Fruit fly (Drosophila melanogaster) whole organism, wandering third instar larva: ENCODE results near the gene Tpst.

Experiments used
- Abd-B ChIP-seq: fragments of >200 bp; optimal IDR thresholded peaks from 2 replicates; lab custom pipeline; 2017; ENCODE audit warnings: missing biosample characterization, missing genetic modification characterization
- CG9705 ChIP-seq: fragments of 200-800 bp; sonication (Bioruptor generic); optimal IDR thresholded peaks from 2 replicates; lab custom pipeline; 2018; ENCODE audit warnings: missing biosample characterization, mild to moderate bottlenecking, missing genetic modification characterization
- CrebA ChIP-seq: fragments of 200-800 bp; sonication (Bioruptor generic); optimal IDR thresholded peaks from 2 replicates; lab custom pipeline; 2016; ENCODE audit warnings: missing biosample characterization, mild to moderate bottlenecking, missing genetic modification characterization, borderline replicate concordance
- Dfd ChIP-seq: fragments of >200 bp; optimal IDR thresholded peaks from 2 replicates; lab custom pipeline; 2017; ENCODE audit warnings: missing biosample characterization, missing genetic modification characterization
- Dif ChIP-seq: fragments of 200-275, 200-300 bp; sonication (Bioruptor generic); optimal IDR thresholded peaks from 2 replicates; lab custom pipeline; 2018; ENCODE audit warnings: missing biosample characterization, missing genetic modification characterization; ENCODE audit not compliant: partially characterized antibody
- GATAd ChIP-seq: sonication (Bioruptor generic); optimal IDR thresholded peaks from 2 replicates; lab custom pipeline; 2016; ENCODE audit warnings: missing biosample characterization, missing genetic modification characterization
- HLH106 ChIP-seq: fragments of 200-800 bp; optimal IDR thresholded peaks from 3 replicates; lab custom pipeline; 2019; ENCODE audit warnings: missing biosample characterization, mild to moderate bottlenecking, missing genetic modification characterization, moderate library complexity
- Hnf4 ChIP-seq: fragments of 200-800 bp; sonication (Bioruptor generic); optimal IDR thresholded peaks from 2 replicates; lab custom pipeline; 2016; ENCODE audit warnings: missing biosample characterization, mild to moderate bottlenecking, missing genetic modification characterization
- Hr83 ChIP-seq: fragments of 200-300 bp; sonication (Bioruptor generic); optimal IDR thresholded peaks from 2 replicates; lab custom pipeline; 2016; ENCODE audit warnings: missing biosample characterization, mild to moderate bottlenecking, missing genetic modification characterization, moderate library complexity; ENCODE audit not compliant: poor library complexity, severe bottlenecking
- Jra ChIP-seq: sonication (Bioruptor generic); optimal IDR thresholded peaks from 2 replicates; lab custom pipeline; 2016; ENCODE audit warnings: missing biosample characterization, missing genetic modification characterization
- Mio ChIP-seq: sonication (Bioruptor generic); optimal IDR thresholded peaks from 2 replicates; lab custom pipeline; 2016; ENCODE audit warnings: missing biosample characterization, missing genetic modification characterization
- Myc ChIP-seq: fragments of >200 bp; optimal IDR thresholded peaks from 2 replicates; lab custom pipeline; 2017
- N ChIP-seq: fragments of >200 bp; optimal IDR thresholded peaks from 2 replicates; lab custom pipeline; 2018; ENCODE audit warnings: missing biosample characterization, missing external identifiers, missing genetic modification characterization
- Sp1 ChIP-seq: fragments of 200-800 bp; sonication (Bioruptor generic); optimal IDR thresholded peaks from 3 replicates; lab custom pipeline; 2019; ENCODE audit warnings: missing biosample characterization, mild to moderate bottlenecking, missing genetic modification characterization, moderate library complexity
- br ChIP-seq: fragments of 200-800 bp; sonication (Bioruptor generic); optimal IDR thresholded peaks from 2 replicates; lab custom pipeline; 2016; ENCODE audit warnings: missing biosample characterization, missing genetic modification characterization
- brk ChIP-seq: fragments of 200-800 bp; sonication (Bioruptor generic); optimal IDR thresholded peaks from 2 replicates; lab custom pipeline; 2016; ENCODE audit warnings: missing biosample characterization, mild to moderate bottlenecking, missing genetic modification characterization
- dl ChIP-seq, 2 experiments: fragments of 175-275, 200-275 bp in 1 of 2; fragments of 200-275 bp in 1 of 2; sonication (Bioruptor generic); optimal IDR thresholded peaks; lab custom pipeline; 2018; ENCODE audit warnings: mild to moderate bottlenecking in 2 of 2, missing biosample characterization in 2 of 2, missing genetic modification characterization in 2 of 2, moderate library complexity in 2 of 2; ENCODE audit not compliant: partially characterized antibody in 2 of 2, insufficient read depth in 1 of 2
- dmrt93B ChIP-seq: fragments of 200-800 bp; sonication (Bioruptor generic); optimal IDR thresholded peaks from 2 replicates; lab custom pipeline; 2018; ENCODE audit warnings: missing biosample characterization, mild to moderate bottlenecking, missing genetic modification characterization
- dsf ChIP-seq: sonication (Bioruptor generic); optimal IDR thresholded peaks from 2 replicates; lab custom pipeline; 2016; ENCODE audit warnings: missing biosample characterization, missing genetic modification characterization, borderline replicate concordance
- ey ChIP-seq: fragments of 200-800 bp; sonication (Bioruptor generic); optimal IDR thresholded peaks from 2 replicates; lab custom pipeline; 2016; ENCODE audit warnings: missing biosample characterization, missing genetic modification characterization
- foxo ChIP-seq, 2 experiments: fragments of 200-800 bp; sonication (Bioruptor generic); optimal IDR thresholded peaks; 2 replicates in 1 of 2; 3 replicates in 1 of 2; lab custom pipeline; 2016 to 2017; ENCODE audit warnings: missing biosample characterization in 2 of 2, missing genetic modification characterization in 2 of 2
- h ChIP-seq: fragments of 200-800 bp; sonication (Bioruptor generic); optimal IDR thresholded peaks from 3 replicates; lab custom pipeline; 2016; ENCODE audit warnings: missing biosample characterization, mild to moderate bottlenecking, missing genetic modification characterization
- jim ChIP-seq: fragments of 175-275, 200-325 bp; sonication (Bioruptor generic); optimal IDR thresholded peaks from 2 replicates; lab custom pipeline; 2016; ENCODE audit warnings: missing biosample characterization, mild to moderate bottlenecking, missing genetic modification characterization
- lola ChIP-seq: fragments of >200 bp; optimal IDR thresholded peaks from 2 replicates; lab custom pipeline; 2017; ENCODE audit warnings: missing biosample characterization, missing genetic modification characterization
- psq ChIP-seq: fragments of 200-800 bp; sonication (Bioruptor generic); optimal IDR thresholded peaks from 3 replicates; lab custom pipeline; 2017; ENCODE audit warnings: missing biosample characterization, mild to moderate bottlenecking, missing genetic modification characterization, moderate library complexity
- rgr ChIP-seq: fragments of 200-800 bp; sonication (Bioruptor generic); optimal IDR thresholded peaks from 3 replicates; lab custom pipeline; 2016; ENCODE audit warnings: missing biosample characterization, mild to moderate bottlenecking, missing genetic modification characterization
- sage ChIP-seq: fragments of 200-800 bp; sonication (Bioruptor generic); optimal IDR thresholded peaks from 2 replicates; lab custom pipeline; 2016; ENCODE audit warnings: missing biosample characterization, mild to moderate bottlenecking, missing genetic modification characterization
- sv ChIP-seq: fragments of 200-800 bp; sonication (Bioruptor generic); optimal IDR thresholded peaks from 3 replicates; lab custom pipeline; 2016; ENCODE audit warnings: missing biosample characterization, missing genetic modification characterization
- tai ChIP-seq: sonication (Bioruptor generic); optimal IDR thresholded peaks from 2 replicates; lab custom pipeline; 2016; ENCODE audit warnings: missing biosample characterization, missing genetic modification characterization
- woc ChIP-seq: sonication (Bioruptor generic); optimal IDR thresholded peaks from 2 replicates; lab custom pipeline; 2016; ENCODE audit warnings: missing biosample characterization, mild to moderate bottlenecking, missing genetic modification characterization

Tpst gene

dm6 chrX:13572382-13572781 lies 8.8 kb downstream of the Tpst start:
- no peak for TF ChIP-seq h (GFP tag; lab: Kevin White, UChicago)
- TF ChIP-seq ey (GFP tag; lab: Kevin White, UChicago): peak; percentile 29
- peak in 1 of 2 experiments; percentile 29 for TF ChIP-seq foxo (GFP tag; optimal IDR thresholded peaks at IDR 0.05; lab: Kevin White, UChicago)

dm6 chrX:13579322-13579721 lies 15.7 kb downstream of the Tpst start:
- no peak for TF ChIP-seq jim (GFP tag; lab: Kevin White, UChicago)
- no peak for TF ChIP-seq rgr (GFP tag; lab: Kevin White, UChicago)
- TF ChIP-seq Abd-B (GFP tag; lab: Kevin White, UChicago): no peak
- TF ChIP-seq N (GFP tag; lab: Kevin White, UChicago): no peak
- TF ChIP-seq GATAd (GFP tag; lab: Kevin White, UChicago): no peak
- TF ChIP-seq CrebA (GFP tag; lab: Kevin White, UChicago): no peak
- no peak for TF ChIP-seq woc (GFP tag; lab: Kevin White, UChicago)
- no peak for TF ChIP-seq lola (GFP tag; lab: Kevin White, UChicago)
- no peak for TF ChIP-seq Dif
- TF ChIP-seq Dfd: no peak
- no peak for TF ChIP-seq Hnf4 (GFP tag; lab: Kevin White, UChicago)
- TF ChIP-seq dmrt93B (GFP tag; lab: Kevin White, UChicago): no peak
- no peak for TF ChIP-seq Hr83 (GFP tag; lab: Kevin White, UChicago)
- TF ChIP-seq Sp1: no peak
- TF ChIP-seq psq (GFP tag; lab: Kevin White, UChicago): no peak
- no peak for TF ChIP-seq sv (GFP tag; lab: Kevin White, UChicago)
- no peak for TF ChIP-seq sage (GFP tag; lab: Kevin White, UChicago)
- no peak for TF ChIP-seq HLH106 (tag; lab: Kevin White, UChicago)
- TF ChIP-seq, all 38 proteins: peak for 0

- TF ChIP-seq woc (GFP tag; lab: Kevin White, UChicago) (no peak), Sp1 (no peak), GATAd (GFP tag; lab: Kevin White, UChicago) (no peak), br (GFP tag; lab: Kevin White, UChicago) (no peak), dl (GFP tag; optimal IDR thresholded peaks at IDR 0.05; lab: Kevin White, UChicago; ENCODE audit: insufficient read depth in 1 of 2, partially characterized antibody in 2 of 2) (no peak), dmrt93B (GFP tag; lab: Kevin White, UChicago) (no peak), CrebA (GFP tag; lab: Kevin White, UChicago) (no peak), Myc (no peak)
These were observed 23.3 kb downstream of the Tpst start for dm6 chrX:13586888-13587287.

- TF ChIP-seq HLH106 (tag; lab: Kevin White, UChicago): no peak
- no peak for TF ChIP-seq Hnf4 (GFP tag; lab: Kevin White, UChicago)
- TF ChIP-seq tai (GFP tag; lab: Kevin White, UChicago): no peak
- TF ChIP-seq Mio: no peak
- TF ChIP-seq brk: no peak
- TF ChIP-seq Hr83 (GFP tag; lab: Kevin White, UChicago): no peak
- no peak for TF ChIP-seq Jra (GFP tag; lab: Kevin White, UChicago)
- no peak for TF ChIP-seq dsf (GFP tag; lab: Kevin White, UChicago)
- TF ChIP-seq rgr (GFP tag; lab: Kevin White, UChicago): no peak
- no peak for TF ChIP-seq CG9705 (GFP tag; lab: Kevin White, UChicago)
- TF ChIP-seq Myc: no peak
- TF ChIP-seq Sp1: no peak
These were observed 30.0 kb downstream of the Tpst start for dm6 chrX:13593667-13594066.

dm6 chrX:13597753-13598152 lies 34.1 kb downstream of the Tpst start:
- TF ChIP-seq CrebA (GFP tag; lab: Kevin White, UChicago) (no peak), jim (GFP tag; lab: Kevin White, UChicago) (no peak)
